Worm (Caenorhabditis elegans) whole organism, L3 larva: ENCODE results near the gene F49H12.3.

Experiments
- aly-2 ChIP-seq: fragments of 150-350 bp; optimal IDR thresholded peaks from 2 replicates; lab custom pipeline; 2014; ENCODE audit warnings: missing biosample characterization, missing genetic modification characterization
- ceh-28 ChIP-seq: fragments of 150-350 bp; optimal IDR thresholded peaks from 2 replicates; lab custom pipeline; 2014; ENCODE audit warnings: missing biosample characterization, missing genetic modification reagents, missing genetic modification characterization
- nfya-1 ChIP-seq: sonication (generic microtip); optimal IDR thresholded peaks from 2 replicates; lab custom pipeline; 2017; ENCODE audit warnings: missing genetic modification characterization, mild to moderate bottlenecking, missing compliant biosample characterization, antibody characterized with exemption, moderate library complexity; ENCODE audit not compliant: insufficient read depth
- nhr-12 ChIP-seq: fragments of 150-350 bp; optimal IDR thresholded peaks from 2 replicates; lab custom pipeline; 2014; ENCODE audit warnings: missing biosample characterization, missing genetic modification characterization
- nhr-77 ChIP-seq: fragments of 150-350 bp; optimal IDR thresholded peaks from 2 replicates; lab custom pipeline; 2014; ENCODE audit warnings: missing biosample characterization, missing genetic modification characterization
- ztf-4 ChIP-seq: fragments of 150-350 bp; optimal IDR thresholded peaks from 2 replicates; lab custom pipeline; 2014; ENCODE audit warnings: missing biosample characterization, missing genetic modification characterization

ce11 chrX:2113004-2113403, 28.8 kb downstream of the F49H12.3 start, which contains the start of gene bus-5:
- TF ChIP-seq nhr-12 (tag; lab: Kevin White, UChicago), result no peak
- TF ChIP-seq aly-2, result no peak
- no peak for TF ChIP-seq ztf-4 (tag; lab: Kevin White, UChicago)
- no peak for TF ChIP-seq ceh-28
- TF ChIP-seq nfya-1 (tag; lab: Kevin White, UChicago), result no peak
- no peak for TF ChIP-seq nhr-77
